Worm (Caenorhabditis elegans) whole organism, midembryonic: ENCODE measurements around the gene B0244.16.

ENCODE experiments used
- T22C8.4 ChIP-seq: fragments of 200-800 bp; sonication (Bioruptor generic); IDR thresholded peaks from 2 replicates; pipeline ENCODE4 v1.3.6; 2022; ENCODE audit warnings: missing genetic modification characterization, missing compliant biosample characterization
- cog-1 ChIP-seq: sonication (generic microtip); optimal IDR thresholded peaks from 2 replicates; lab custom pipeline; 2016; ENCODE audit warnings: missing genetic modification characterization, missing compliant biosample characterization
- flt-1 ChIP-seq: fragments of 200-800 bp; sonication (Bioruptor generic); IDR thresholded peaks from 2 replicates; pipeline ENCODE4 v1.3.6; 2022; ENCODE audit warnings: missing genetic modification characterization, missing compliant biosample characterization
- klf-2 ChIP-seq: fragments of 200-800 bp; sonication (Bioruptor generic); conservative IDR thresholded peaks from 2 replicates; pipeline ENCODE4 v1.3.6; 2022; ENCODE audit warnings: missing genetic modification reagents, missing genetic modification characterization, missing compliant biosample characterization
- med-1 ChIP-seq: sonication (generic microtip); optimal IDR thresholded peaks from 2 replicates; lab custom pipeline; 2017; ENCODE audit warnings: missing genetic modification characterization, mild to moderate bottlenecking, missing compliant biosample characterization, antibody characterized with exemption, missing genetic modification reagents; ENCODE audit not compliant: insufficient read depth
- ref-1 ChIP-seq: fragments of 200-800 bp; sonication (Bioruptor generic); conservative IDR thresholded peaks from 2 replicates; pipeline ENCODE4 v1.3.6; 2022; ENCODE audit warnings: missing genetic modification reagents, missing genetic modification characterization, missing compliant biosample characterization
- tab-1 ChIP-seq: fragments of 200-800 bp; sonication (Bioruptor generic); IDR thresholded peaks from 2 replicates; pipeline ENCODE4 v1.3.6; 2022; ENCODE audit warnings: missing genetic modification characterization, missing compliant biosample characterization
- ztf-23 ChIP-seq: fragments of 200-800 bp; sonication (Bioruptor generic); IDR thresholded peaks from 2 replicates; pipeline ENCODE4 v1.3.6; 2022; ENCODE audit warnings: missing genetic modification reagents, missing genetic modification characterization, missing compliant biosample characterization
- ztf-29 ChIP-seq: fragments of 200-800 bp; sonication (Bioruptor generic); IDR thresholded peaks from 2 replicates; pipeline ENCODE4 v1.3.6; 2022; ENCODE audit warnings: missing genetic modification reagents, missing genetic modification characterization, missing compliant biosample characterization

Gene B0244.16

ce11 chrIII:5727827-5728226 is 12.9 kb upstream of the B0244.16 start, which contains the start of gene egg-1:
Gene egg-1, plus strand, starts transcription at chrIII:5728180.
- no peak for TF ChIP-seq med-1 (GFP tag; lab: Kevin White, UChicago)
- no peak for TF ChIP-seq klf-2 (GFP tag; lab: Robert Waterston, UW)
- TF ChIP-seq ref-1 (GFP tag; lab: Robert Waterston, UW), result no peak
- TF ChIP-seq ztf-23 (GFP tag; lab: Robert Waterston, UW), result no peak
- TF ChIP-seq T22C8.4 (GFP tag; lab: Robert Waterston, UW), result no peak
- TF ChIP-seq flt-1 (GFP tag; lab: Robert Waterston, UW), result no peak
- TF ChIP-seq tab-1 (GFP tag; lab: Robert Waterston, UW), result no peak
- TF ChIP-seq ztf-29 (GFP tag; lab: Robert Waterston, UW), result no peak
- no peak for TF ChIP-seq cog-1 (tag; lab: Kevin White, UChicago)

ce11 chrIII:5729367-5729766 is 11.4 kb upstream of the B0244.16 start:
- TF ChIP-seq ztf-23 (GFP tag; lab: Robert Waterston, UW), result no peak
- no peak for TF ChIP-seq cog-1 (tag; lab: Kevin White, UChicago)
- TF ChIP-seq flt-1 (GFP tag; lab: Robert Waterston, UW), result no peak
- TF ChIP-seq ref-1 (GFP tag; lab: Robert Waterston, UW), result no peak
- TF ChIP-seq T22C8.4 (GFP tag; lab: Robert Waterston, UW), result no peak
- TF ChIP-seq ztf-29 (GFP tag; lab: Robert Waterston, UW), result no peak
- TF ChIP-seq klf-2 (GFP tag; lab: Robert Waterston, UW), result no peak
- no peak for TF ChIP-seq tab-1 (GFP tag; lab: Robert Waterston, UW)
- TF ChIP-seq med-1 (GFP tag; lab: Kevin White, UChicago), result no peak

- TF ChIP-seq ztf-29 (GFP tag; lab: Robert Waterston, UW) (no peak), tab-1 (GFP tag; lab: Robert Waterston, UW) (no peak), cog-1 (tag; lab: Kevin White, UChicago) (no peak), flt-1 (GFP tag; lab: Robert Waterston, UW) (no peak), klf-2 (GFP tag; lab: Robert Waterston, UW) (no peak), ref-1 (GFP tag; lab: Robert Waterston, UW) (no peak), ztf-23 (GFP tag; lab: Robert Waterston, UW) (no peak), T22C8.4 (GFP tag; lab: Robert Waterston, UW) (no peak), med-1 (GFP tag; lab: Kevin White, UChicago) (no peak)
These were observed 10.7 kb upstream of the B0244.16 start for ce11 chrIII:5730041-5730440.

- no peak for TF ChIP-seq ztf-23 (GFP tag; lab: Robert Waterston, UW)
- TF ChIP-seq klf-2 (GFP tag; lab: Robert Waterston, UW), result no peak
- no peak for TF ChIP-seq T22C8.4 (GFP tag; lab: Robert Waterston, UW)
- TF ChIP-seq cog-1 (tag; lab: Kevin White, UChicago), result no peak
- TF ChIP-seq ref-1 (GFP tag; lab: Robert Waterston, UW), result no peak
- no peak for TF ChIP-seq med-1 (GFP tag; lab: Kevin White, UChicago)
- TF ChIP-seq tab-1 (GFP tag; lab: Robert Waterston, UW), result no peak
- TF ChIP-seq flt-1 (GFP tag; lab: Robert Waterston, UW), result no peak
- no peak for TF ChIP-seq ztf-29 (GFP tag; lab: Robert Waterston, UW)
These were observed 9.7 kb upstream of the B0244.16 start, which contains the start of the genes B0244.9 and B0244.7 for ce11 chrIII:5730980-5731636. Gene B0244.9, minus strand, starts transcription at chrIII:5731030. Gene B0244.7, plus strand, starts transcription at chrIII:5731501.

ce11 chrIII:5732925-5733324 is 7.8 kb upstream of the B0244.16 start, which contains the start of gene B0244.17:
Gene B0244.17, plus strand, starts transcription at chrIII:5733225.
- TF ChIP-seq ztf-29 (GFP tag; lab: Robert Waterston, UW) (no peak), ref-1 (GFP tag; lab: Robert Waterston, UW) (no peak), tab-1 (GFP tag; lab: Robert Waterston, UW) (no peak), T22C8.4 (GFP tag; lab: Robert Waterston, UW) (no peak), flt-1 (GFP tag; lab: Robert Waterston, UW) (no peak), ztf-23 (GFP tag; lab: Robert Waterston, UW) (no peak), med-1 (GFP tag; lab: Kevin White, UChicago) (no peak), cog-1 (tag; lab: Kevin White, UChicago) (no peak), klf-2 (GFP tag; lab: Robert Waterston, UW) (no peak)

ce11 chrIII:5734328-5734727 is 6.4 kb upstream of the B0244.16 start:
- TF ChIP-seq tab-1 (GFP tag; lab: Robert Waterston, UW) (no peak), ref-1 (GFP tag; lab: Robert Waterston, UW) (no peak), flt-1 (GFP tag; lab: Robert Waterston, UW) (no peak), ztf-29 (GFP tag; lab: Robert Waterston, UW) (no peak), med-1 (GFP tag; lab: Kevin White, UChicago) (no peak), cog-1 (tag; lab: Kevin White, UChicago) (no peak), klf-2 (GFP tag; lab: Robert Waterston, UW) (no peak), ztf-23 (GFP tag; lab: Robert Waterston, UW) (no peak), T22C8.4 (GFP tag; lab: Robert Waterston, UW) (no peak)

ce11 chrIII:5734905-5735304 is 5.9 kb upstream of the B0244.16 start, which contains the start of gene B0244.10:
Gene B0244.10, plus strand, starts transcription at chrIII:5735158.
- TF ChIP-seq klf-2 (GFP tag; lab: Robert Waterston, UW) (no peak), flt-1 (GFP tag; lab: Robert Waterston, UW) (no peak), T22C8.4 (GFP tag; lab: Robert Waterston, UW) (no peak), cog-1 (tag; lab: Kevin White, UChicago) (no peak), med-1 (GFP tag; lab: Kevin White, UChicago) (no peak), ztf-29 (GFP tag; lab: Robert Waterston, UW) (no peak), ztf-23 (GFP tag; lab: Robert Waterston, UW) (no peak), tab-1 (GFP tag; lab: Robert Waterston, UW) (no peak)

ce11 chrIII:5737708-5738107 is 3.1 kb upstream of the B0244.16 start, which contains the start of gene B0244.6:
Gene B0244.6, plus strand, starts transcription at chrIII:5738008.
- no peak for TF ChIP-seq tab-1 (GFP tag; lab: Robert Waterston, UW)
- TF ChIP-seq cog-1 (tag; lab: Kevin White, UChicago), result no peak
- no peak for TF ChIP-seq ztf-23 (GFP tag; lab: Robert Waterston, UW)
- TF ChIP-seq flt-1 (GFP tag; lab: Robert Waterston, UW), result no peak
- no peak for TF ChIP-seq ztf-29 (GFP tag; lab: Robert Waterston, UW)
- no peak for TF ChIP-seq klf-2 (GFP tag; lab: Robert Waterston, UW)
- TF ChIP-seq T22C8.4 (GFP tag; lab: Robert Waterston, UW), result no peak
- no peak for TF ChIP-seq ref-1 (GFP tag; lab: Robert Waterston, UW)
- TF ChIP-seq med-1 (GFP tag; lab: Kevin White, UChicago), result no peak
